Worm (Caenorhabditis elegans) whole organism, L3 larva: Measurements from ENCODE around the gene K06G5.1.

ENCODE experiments used
- R02D3.7 ChIP-seq: fragments of 150-350 bp; optimal IDR thresholded peaks from 2 replicates; lab custom pipeline; 2014; ENCODE audit warnings: missing biosample characterization, missing genetic modification characterization
- ama-1 ChIP-seq: fragments of 150-350 bp; optimal IDR thresholded peaks from 2 replicates; lab custom pipeline; 2018
- ceh-82 ChIP-seq: fragments of 150-350 bp; optimal IDR thresholded peaks from 2 replicates; lab custom pipeline; 2014; ENCODE audit warnings: missing biosample characterization, missing genetic modification characterization
- ceh-9 ChIP-seq: sonication (generic microtip); optimal IDR thresholded peaks from 2 replicates; lab custom pipeline; 2018; ENCODE audit warnings: missing biosample characterization, missing genetic modification characterization
- egl-27 ChIP-seq: sonication (generic microtip); optimal IDR thresholded peaks from 4 replicates; lab custom pipeline; 2017; ENCODE audit warnings: missing biosample characterization, missing genetic modification reagents, missing genetic modification characterization
- egl-5 ChIP-seq: fragments of 150-350 bp; optimal IDR thresholded peaks from 2 replicates; lab custom pipeline; 2017; ENCODE audit warnings: missing biosample characterization, missing genetic modification reagents, missing genetic modification characterization, inconsistent platforms
- elt-1 ChIP-seq: fragments of 150-350 bp; optimal IDR thresholded peaks from 2 replicates; lab custom pipeline; 2014; ENCODE audit warnings: missing biosample characterization, missing genetic modification characterization
- elt-2 ChIP-seq: sonication (generic microtip); optimal IDR thresholded peaks from 2 replicates; lab custom pipeline; 2016; ENCODE audit warnings: missing genetic modification reagents, mild to moderate bottlenecking, missing genetic modification characterization, missing compliant biosample characterization
- elt-3 ChIP-seq, 3 experiments: fragments of 150-350 bp in 1 of 3; sonication (generic microtip) in 2 of 3; optimal IDR thresholded peaks; 2 replicates in 2 of 3; 4 replicates in 1 of 3; lab custom pipeline; 2014 to 2017; ENCODE audit warnings: missing biosample characterization in 3 of 3, missing genetic modification characterization in 3 of 3
- eor-1 ChIP-seq, 2 experiments: fragments of 150-350 bp; optimal IDR thresholded peaks; 2 replicates each; lab custom pipeline; 2014 to 2018; ENCODE audit warnings: missing biosample characterization in 2 of 2, missing genetic modification characterization in 2 of 2
- fkh-2 ChIP-seq: fragments of 150-350 bp; optimal IDR thresholded peaks from 2 replicates; lab custom pipeline; 2014; ENCODE audit warnings: missing biosample characterization, missing genetic modification reagents, missing genetic modification characterization
- fos-1 ChIP-seq: fragments of 150-350 bp; optimal IDR thresholded peaks from 2 replicates; lab custom pipeline; 2014; ENCODE audit warnings: missing biosample characterization, missing genetic modification characterization
- jun-1 ChIP-seq: fragments of 150-350 bp; optimal IDR thresholded peaks from 2 replicates; lab custom pipeline; 2014; ENCODE audit warnings: missing biosample characterization, missing genetic modification reagents, missing genetic modification characterization
- lin-15B ChIP-seq: fragments of 150-350 bp; optimal IDR thresholded peaks from 2 replicates; lab custom pipeline; 2014; ENCODE audit warnings: missing biosample characterization, missing genetic modification characterization
- lin-39 ChIP-seq: fragments of 150-350 bp; optimal IDR thresholded peaks from 2 replicates; lab custom pipeline; 2018; ENCODE audit warnings: missing biosample characterization, missing genetic modification reagents, missing genetic modification characterization
- mml-1 ChIP-seq: fragments of 150-350 bp; sonication (generic microtip); optimal IDR thresholded peaks from 3 replicates; lab custom pipeline; 2014; ENCODE audit warnings: missing biosample characterization, missing genetic modification characterization
- nfya-1 ChIP-seq: sonication (generic microtip); optimal IDR thresholded peaks from 2 replicates; lab custom pipeline; 2017; ENCODE audit warnings: missing genetic modification characterization, mild to moderate bottlenecking, missing compliant biosample characterization, antibody characterized with exemption, moderate library complexity; ENCODE audit not compliant: insufficient read depth
- nhr-11 ChIP-seq: fragments of 150-350 bp; optimal IDR thresholded peaks from 2 replicates; lab custom pipeline; 2014; ENCODE audit warnings: missing biosample characterization, missing genetic modification characterization
- nhr-12 ChIP-seq: fragments of 150-350 bp; optimal IDR thresholded peaks from 2 replicates; lab custom pipeline; 2014; ENCODE audit warnings: missing biosample characterization, missing genetic modification characterization
- nhr-237 ChIP-seq: fragments of 150-350 bp; optimal IDR thresholded peaks from 2 replicates; lab custom pipeline; 2014; ENCODE audit warnings: missing biosample characterization, missing genetic modification characterization
- nhr-25 ChIP-seq: sonication (generic microtip); optimal IDR thresholded peaks from 2 replicates; lab custom pipeline; 2017; ENCODE audit warnings: missing biosample characterization, missing genetic modification characterization
- nhr-28 ChIP-seq: fragments of 150-350 bp; optimal IDR thresholded peaks from 2 replicates; lab custom pipeline; 2014; ENCODE audit warnings: missing biosample characterization, missing genetic modification characterization
- nhr-67 ChIP-seq: fragments of 150-350 bp; optimal IDR thresholded peaks from 2 replicates; lab custom pipeline; 2014; ENCODE audit warnings: missing biosample characterization, missing genetic modification characterization
- nhr-76 ChIP-seq: fragments of 150-350 bp; sonication (generic microtip); optimal IDR thresholded peaks from 5 replicates; lab custom pipeline; 2014; ENCODE audit warnings: missing biosample characterization, missing genetic modification characterization
- nhr-77 ChIP-seq: fragments of 150-350 bp; optimal IDR thresholded peaks from 2 replicates; lab custom pipeline; 2014; ENCODE audit warnings: missing biosample characterization, missing genetic modification characterization
- pha-4 ChIP-seq: fragments of 150-350 bp; optimal IDR thresholded peaks from 2 replicates; lab custom pipeline; 2014; ENCODE audit warnings: missing biosample characterization, missing genetic modification reagents, missing genetic modification characterization
- pqm-1 ChIP-seq: fragments of 150-350 bp; optimal IDR thresholded peaks from 2 replicates; lab custom pipeline; 2017; ENCODE audit warnings: missing biosample characterization, missing genetic modification characterization, inconsistent platforms
- sea-2 ChIP-seq: fragments of 150-350 bp; sonication (generic microtip); optimal IDR thresholded peaks from 4 replicates; lab custom pipeline; 2014; ENCODE audit warnings: missing biosample characterization, missing genetic modification reagents, missing genetic modification characterization
- skn-1 ChIP-seq: fragments of 150-350 bp; optimal IDR thresholded peaks from 2 replicates; lab custom pipeline; 2014; ENCODE audit warnings: missing biosample characterization, missing genetic modification characterization
- snpc-4 ChIP-seq: fragments of 150-350 bp; optimal IDR thresholded peaks from 2 replicates; lab custom pipeline; 2014; ENCODE audit warnings: missing biosample characterization, missing genetic modification characterization
- tbx-2 ChIP-seq: sonication (generic microtip); optimal IDR thresholded peaks from 2 replicates; lab custom pipeline; 2016; ENCODE audit warnings: mild to moderate bottlenecking, missing genetic modification characterization, missing compliant biosample characterization
- unc-39 ChIP-seq: sonication (generic microtip); optimal IDR thresholded peaks from 4 replicates; lab custom pipeline; 2017; ENCODE audit warnings: missing biosample characterization, missing genetic modification characterization
- unc-62 ChIP-seq: fragments of 150-350 bp; sonication (generic microtip); optimal IDR thresholded peaks from 4 replicates; lab custom pipeline; 2014; ENCODE audit warnings: missing biosample characterization, missing genetic modification reagents, missing genetic modification characterization
- zag-1 ChIP-seq: fragments of 150-350 bp; optimal IDR thresholded peaks from 2 replicates; lab custom pipeline; 2014; ENCODE audit warnings: missing biosample characterization, missing genetic modification characterization
- ztf-11 ChIP-seq: fragments of 150-350 bp; optimal IDR thresholded peaks from 2 replicates; lab custom pipeline; 2014; ENCODE audit warnings: missing biosample characterization, missing genetic modification characterization
- ztf-4 ChIP-seq: fragments of 150-350 bp; optimal IDR thresholded peaks from 2 replicates; lab custom pipeline; 2014; ENCODE audit warnings: missing biosample characterization, missing genetic modification characterization

The K06G5.1 gene

DNA sequence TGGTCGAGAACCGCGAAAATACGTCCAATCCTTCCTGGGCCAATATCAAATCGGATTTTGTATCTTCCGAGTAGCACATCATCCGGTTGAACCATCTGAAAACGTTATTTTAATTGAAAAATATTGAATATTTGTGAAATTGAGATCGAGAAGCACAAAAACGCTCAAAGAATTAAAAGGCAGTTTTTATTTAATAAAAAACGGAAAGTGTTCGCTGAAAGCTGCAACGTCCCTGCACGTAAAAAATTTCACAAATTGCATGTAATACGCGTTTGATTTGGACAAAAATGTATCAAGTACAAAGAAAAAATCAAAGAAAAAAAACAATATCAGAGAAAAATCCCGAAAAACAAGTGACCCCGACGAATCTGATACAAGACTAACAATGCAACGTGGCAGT, 37.3 kb downstream of the K06G5.1 start, which contains the start of gene E02H4.6:
Gene E02H4.6 (minus strand): TSS at position 101 of the 400 bp plus-strand sequence.
- no peak for TF ChIP-seq nhr-11
- TF ChIP-seq nhr-12 (tag; lab: Kevin White, UChicago), result no peak
- no peak for TF ChIP-seq ama-1
- TF ChIP-seq mml-1, result no peak
- no peak for TF ChIP-seq jun-1 (tag; lab: Kevin White, UChicago)
- no peak for TF ChIP-seq nhr-25
- no peak for TF ChIP-seq elt-3 (tag; optimal IDR thresholded peaks at IDR 0.05; lab: Kevin White, UChicago)
- no peak for TF ChIP-seq nhr-67 (tag; lab: Kevin White, UChicago)
- no peak for TF ChIP-seq fos-1
- TF ChIP-seq sea-2 (GFP tag; lab: Kevin White, UChicago), result no peak
- TF ChIP-seq nhr-76, result no peak
- no peak for TF ChIP-seq egl-27
- TF ChIP-seq nhr-77, result no peak
- no peak for TF ChIP-seq ztf-4 (tag; lab: Kevin White, UChicago)
- no peak for TF ChIP-seq ceh-9 (tag; lab: Kevin White, UChicago)
- no peak for TF ChIP-seq egl-5
- TF ChIP-seq nhr-237 (tag; lab: Kevin White, UChicago), result no peak

ce11 chrX:14255031-14255430, 40.3 kb downstream of the K06G5.1 start, which contains the start of gene E02H4.5:
E02H4.5 (minus strand) TSS chrX:14255131.
- TF ChIP-seq zag-1 (no peak), snpc-4 (no peak), ztf-11 (tag; lab: Kevin White, UChicago) (no peak), lin-15B (tag; lab: Kevin White, UChicago) (no peak), ama-1 (no peak)

- TF ChIP-seq elt-2 (tag; lab: Kevin White, UChicago) (peak; percentile 36), pqm-1 (peak; percentile 12), zag-1 (no peak)
- TF ChIP-seq, all 47 proteins: peak for 2
These were observed 41.2 kb downstream of the K06G5.1 start, which contains the start of gene E02H4.7 for ce11 chrX:14255973-14256372. E02H4.7 (plus strand) TSS chrX:14256273.

ce11 chrX:14257661-14258060, 42.9 kb downstream of the K06G5.1 start, which contains the start of gene E02H4.4:
E02H4.4 (plus strand) TSS chrX:14257961.
- no peak for TF ChIP-seq pha-4 (tag; lab: Kevin White, UChicago)
- TF ChIP-seq eor-1 (tag; optimal IDR thresholded peaks at IDR 0.05; lab: Kevin White, UChicago), result no peak
- no peak for TF ChIP-seq elt-3 (tag; optimal IDR thresholded peaks at IDR 0.05; lab: Kevin White, UChicago)
- no peak for TF ChIP-seq zag-1
- no peak for TF ChIP-seq nhr-77
- TF ChIP-seq nhr-28 (tag; lab: Kevin White, UChicago), result no peak
- TF ChIP-seq snpc-4, result no peak
- no peak for TF ChIP-seq elt-2 (tag; lab: Kevin White, UChicago)
- TF ChIP-seq ceh-82 (tag; lab: Kevin White, UChicago), result no peak
- TF ChIP-seq fos-1, result no peak
- no peak for TF ChIP-seq lin-39 (tag; lab: Kevin White, UChicago)
- no peak for TF ChIP-seq lin-15B (tag; lab: Kevin White, UChicago)
- TF ChIP-seq R02D3.7 (tag; lab: Kevin White, UChicago), result no peak
- no peak for TF ChIP-seq nhr-67 (tag; lab: Kevin White, UChicago)
- TF ChIP-seq nhr-12 (tag; lab: Kevin White, UChicago), result no peak
- no peak for TF ChIP-seq unc-39 (tag; lab: Kevin White, UChicago)
- no peak for TF ChIP-seq tbx-2 (tag; lab: Kevin White, UChicago)
- no peak for TF ChIP-seq egl-5
- TF ChIP-seq, all 47 proteins: peak for 0

DNA sequence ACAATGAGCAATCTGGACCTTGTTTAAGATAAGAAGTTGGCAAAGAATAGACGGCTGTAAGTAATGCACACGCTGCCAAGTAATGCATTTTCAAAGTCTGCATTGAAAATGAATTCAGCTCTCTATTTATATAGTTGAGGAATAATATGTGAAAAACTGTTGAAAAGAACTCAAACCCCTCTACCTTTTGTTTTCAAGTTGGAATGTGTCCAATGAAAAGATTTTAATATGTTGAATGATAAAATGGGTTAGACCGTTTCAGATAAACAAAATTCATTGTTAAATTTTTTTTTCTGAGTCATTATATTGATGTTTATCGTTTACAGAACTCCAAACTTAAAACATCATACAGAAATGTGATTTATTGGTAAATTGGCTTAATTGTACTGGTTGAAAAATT, 48.7 kb downstream of the K06G5.1 start, which contains the start of gene E02H4.8:
Gene E02H4.8 (minus strand): TSS at position 101 of the 400 bp plus-strand sequence.
- TF ChIP-seq sea-2 (GFP tag; lab: Kevin White, UChicago), result no peak
- no peak for TF ChIP-seq skn-1 (tag; lab: Kevin White, UChicago)
- no peak for TF ChIP-seq unc-62 (GFP tag; lab: Kevin White, UChicago)
- TF ChIP-seq fos-1, result no peak
- TF ChIP-seq elt-1 (tag; lab: Kevin White, UChicago), result no peak
- TF ChIP-seq fkh-2 (tag; lab: Kevin White, UChicago), result no peak
- TF ChIP-seq nfya-1 (tag; lab: Kevin White, UChicago), result no peak
- TF ChIP-seq nhr-28 (tag; lab: Kevin White, UChicago), result no peak
- TF ChIP-seq nhr-77, result no peak
- TF ChIP-seq, all 47 proteins: peak for 0
